Worm (Caenorhabditis elegans): ENCODE measurements around the gene irld-47.

ce11 chrII:7814915-7815314 lies 7.4 kb downstream of the irld-47 start:
- peak; percentile 8 to 73 for TF ChIP-seq unc-62 (GFP tag; optimal IDR thresholded peaks at IDR 0.05 in 1 of 2)
- TF ChIP-seq unc-62 (tag; optimal IDR thresholded peaks at IDR 0.05), result no peak
- no peak for TF ChIP-seq ztf-11 (tag; optimal IDR thresholded peaks at IDR 0.05)
- no peak for TF ChIP-seq pha-4 (GFP tag; IDR thresholded peaks at IDR 0.05)
- no peak for TF ChIP-seq pha-4 (tag; optimal IDR thresholded peaks at IDR 0.05)
- TF ChIP-seq nhr-76 (tag; optimal IDR thresholded peaks at IDR 0.05), result no peak
- TF ChIP-seq lir-3 (tag; optimal IDR thresholded peaks at IDR 0.05), result no peak
- no peak for TF ChIP-seq ces-1 (GFP tag; optimal IDR thresholded peaks at IDR 0.05)
- no peak; the same call in none of the 2 replicates for TF ChIP-seq dmd-6 (GFP tag; IDR thresholded peaks at IDR 0.05)
- TF ChIP-seq F10B5.3 (tag; optimal IDR thresholded peaks at IDR 0.05), result no peak
- TF ChIP-seq aly-2 (tag; optimal IDR thresholded peaks at IDR 0.05), result no peak
- TF ChIP-seq nhr-237 (tag; optimal IDR thresholded peaks at IDR 0.05), result no peak
- TF ChIP-seq nhr-6 (tag; optimal IDR thresholded peaks at IDR 0.05), result no peak
